Worm (Caenorhabditis elegans): ENCODE results near the gene F54C8.6.
A peak's percentile ranks its signal among the peaks of the same experiment; 100 is the strongest.

The F54C8.6 gene

DNA sequence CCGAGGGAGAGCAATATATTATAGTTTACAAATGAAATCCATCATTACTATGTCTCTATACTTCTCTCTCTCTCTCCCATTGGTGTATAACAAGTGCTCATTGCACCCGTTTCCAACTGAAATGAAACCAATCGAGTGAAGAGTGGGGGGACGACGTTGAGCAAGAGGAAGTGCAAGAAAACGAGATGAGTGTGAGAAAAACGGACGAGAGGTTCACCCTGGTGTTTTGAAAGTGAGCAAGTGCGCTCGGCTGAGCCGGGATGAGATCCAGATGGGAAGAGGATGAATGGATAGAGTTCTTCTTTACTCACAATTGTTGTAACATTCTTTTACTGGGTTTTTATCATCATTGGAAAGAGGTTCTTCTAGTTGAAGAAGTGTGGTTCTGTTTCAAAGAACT is 34.0 kb upstream of the F54C8.6 start (continued):
- no peak for TF ChIP-seq ceh-16 (tag; optimal IDR thresholded peaks at IDR 0.05)
- TF ChIP-seq lsy-2 (tag; optimal IDR thresholded peaks at IDR 0.05) = peak in 1 of 2 experiments; percentile 56
- TF ChIP-seq C34F6.9 (tag; optimal IDR thresholded peaks at IDR 0.05) = peak; percentile 46
- peak; percentile 63 for TF ChIP-seq nhr-129 (tag; optimal IDR thresholded peaks at IDR 0.05)
- no peak for TF ChIP-seq ZK546.5 (tag; optimal IDR thresholded peaks at IDR 0.05)
- no peak for TF ChIP-seq nhr-6 (tag; optimal IDR thresholded peaks at IDR 0.05)
- TF ChIP-seq nhr-21 (tag; optimal IDR thresholded peaks at IDR 0.05) = no peak
- no peak for TF ChIP-seq aly-2 (tag; optimal IDR thresholded peaks at IDR 0.05)
- TF ChIP-seq dmd-4 (tag; optimal IDR thresholded peaks at IDR 0.05) = no peak
- TF ChIP-seq lin-39 (tag; optimal IDR thresholded peaks at IDR 0.05) = no peak
- TF ChIP-seq nhr-23 (tag; optimal IDR thresholded peaks at IDR 0.05) = no peak
- TF ChIP-seq ztf-11 (tag; optimal IDR thresholded peaks at IDR 0.05) = no peak
- TF ChIP-seq lin-13 (GFP tag; optimal IDR thresholded peaks at IDR 0.05) = no peak

DNA sequence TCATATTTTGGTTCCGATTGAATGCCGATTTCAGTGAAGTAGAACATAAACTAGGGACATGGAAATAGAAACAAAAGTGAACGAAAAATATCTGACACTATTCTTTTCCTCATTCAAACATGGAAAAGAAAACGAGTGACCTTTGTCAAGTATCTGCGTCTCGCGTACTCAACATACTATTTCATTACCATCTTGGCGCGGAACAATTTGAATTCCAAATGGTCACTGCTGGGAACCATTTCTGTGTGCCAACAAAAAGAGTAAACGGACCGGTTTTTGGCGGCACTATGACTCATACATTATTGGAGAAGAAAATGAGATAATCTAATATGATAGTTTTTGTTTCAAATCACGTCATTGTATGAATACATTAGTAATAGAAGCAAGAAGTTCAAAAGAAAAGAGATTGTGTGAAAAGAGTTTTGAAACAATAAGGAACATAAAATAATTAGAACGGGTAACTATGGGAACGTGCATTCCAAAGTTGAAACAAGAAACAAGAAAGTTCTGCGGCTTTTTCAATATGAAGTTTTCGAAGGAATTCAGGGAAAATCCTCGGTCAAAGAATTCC is 32.8 kb upstream of the F54C8.6 start:
- no peak for TF ChIP-seq nhr-237 (tag; optimal IDR thresholded peaks at IDR 0.05)
- TF ChIP-seq sma-3 (GFP tag; optimal IDR thresholded peaks at IDR 0.05) = no peak
- TF ChIP-seq sma-9 (GFP tag; optimal IDR thresholded peaks at IDR 0.05) = no peak
- no peak for TF ChIP-seq sma-9 (tag; optimal IDR thresholded peaks at IDR 0.05)
- no peak for TF ChIP-seq mbf-1 (tag; optimal IDR thresholded peaks at IDR 0.05)
- no peak for TF ChIP-seq elt-1 (tag; optimal IDR thresholded peaks at IDR 0.05)
- TF ChIP-seq R02D3.7 (tag; optimal IDR thresholded peaks at IDR 0.05) = no peak
- TF ChIP-seq alr-1 (tag; optimal IDR thresholded peaks at IDR 0.05) = no peak
- TF ChIP-seq peb-1 (tag; optimal IDR thresholded peaks at IDR 0.05) = no peak
- no peak for TF ChIP-seq ztf-4 (tag; optimal IDR thresholded peaks at IDR 0.05)
- no peak for TF ChIP-seq lsy-2 (tag; optimal IDR thresholded peaks at IDR 0.05)
- no peak for TF ChIP-seq nhr-21 (tag; optimal IDR thresholded peaks at IDR 0.05)
- peak; percentile 48 for TF ChIP-seq fos-1 (tag; optimal IDR thresholded peaks at IDR 0.05)
- TF ChIP-seq elt-3 (tag; optimal IDR thresholded peaks at IDR 0.05) = no peak
- peak; percentile 13 for TF ChIP-seq C34F6.9 (tag; optimal IDR thresholded peaks at IDR 0.05)
- no peak for TF ChIP-seq F13H6.1 (tag; optimal IDR thresholded peaks at IDR 0.05)
- TF ChIP-seq ztf-1 (GFP tag; conservative IDR thresholded peaks at IDR 0.05) = no peak
- TF ChIP-seq lin-13 (GFP tag; optimal IDR thresholded peaks at IDR 0.05) = no peak
- TF ChIP-seq nhr-129 (tag; optimal IDR thresholded peaks at IDR 0.05) = peak; percentile 29
- TF ChIP-seq aly-2 (tag; optimal IDR thresholded peaks at IDR 0.05) = no peak
- no peak for TF ChIP-seq ztf-11 (tag; optimal IDR thresholded peaks at IDR 0.05)
- no peak for TF ChIP-seq mab-5 (tag; optimal IDR thresholded peaks at IDR 0.05)
- no peak for TF ChIP-seq nhr-25 (tag; optimal IDR thresholded peaks at IDR 0.05)

DNA sequence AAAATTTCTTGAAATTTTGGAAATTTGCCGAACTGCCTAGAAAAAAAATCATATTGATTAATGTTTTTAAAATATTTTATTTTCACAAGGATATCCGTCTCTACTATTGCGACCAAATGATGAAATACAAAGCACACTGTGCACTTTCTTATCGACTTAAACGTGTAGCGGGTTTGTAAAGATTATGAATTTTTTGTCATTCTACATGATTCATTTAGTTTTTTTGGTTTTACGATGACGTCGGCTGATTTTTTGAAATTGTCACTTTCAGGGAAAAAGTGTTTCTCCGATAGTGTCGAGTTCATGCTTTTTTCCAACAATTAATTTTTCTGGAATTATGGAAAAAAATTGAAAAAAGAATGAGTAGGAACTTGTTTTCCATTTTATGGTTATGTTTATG is 26.8 kb upstream of the F54C8.6 start:
- TF ChIP-seq elt-3 (tag; optimal IDR thresholded peaks at IDR 0.05) (no peak), fos-1 (tag; optimal IDR thresholded peaks at IDR 0.05) (peak; percentile 81)

DNA sequence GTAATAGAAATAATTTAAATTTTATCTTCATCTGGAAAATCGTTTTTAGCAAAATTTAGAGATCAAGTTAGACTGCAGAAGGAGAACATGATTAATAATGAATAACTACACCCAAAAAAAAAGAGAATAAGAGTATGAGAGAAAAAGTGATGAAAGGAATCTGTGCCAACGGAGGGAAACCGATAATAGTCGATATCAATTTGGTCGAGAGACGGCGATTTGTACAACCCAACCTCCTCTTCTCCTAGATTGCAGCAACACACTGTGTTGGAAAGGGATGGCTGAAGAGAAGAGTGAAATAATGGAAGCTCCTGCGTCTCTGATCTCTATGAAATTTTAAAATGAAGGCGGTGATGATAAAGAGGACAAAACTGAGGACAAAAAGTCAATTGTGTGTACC is 24.8 kb upstream of the F54C8.6 start:
- TF ChIP-seq peb-1 (tag; optimal IDR thresholded peaks at IDR 0.05) (no peak), sma-3 (GFP tag; optimal IDR thresholded peaks at IDR 0.05) (peak; percentile 47), snpc-4 (tag; optimal IDR thresholded peaks at IDR 0.05) (no peak), sma-9 (GFP tag; optimal IDR thresholded peaks at IDR 0.05) (peak; percentile 21), sma-9 (tag; optimal IDR thresholded peaks at IDR 0.05) (no peak), fos-1 (tag; optimal IDR thresholded peaks at IDR 0.05) (peak; percentile 91), crh-2 (tag; optimal IDR thresholded peaks at IDR 0.05) (peak; percentile 48), nhr-10 (tag; optimal IDR thresholded peaks at IDR 0.05) (no peak)

DNA sequence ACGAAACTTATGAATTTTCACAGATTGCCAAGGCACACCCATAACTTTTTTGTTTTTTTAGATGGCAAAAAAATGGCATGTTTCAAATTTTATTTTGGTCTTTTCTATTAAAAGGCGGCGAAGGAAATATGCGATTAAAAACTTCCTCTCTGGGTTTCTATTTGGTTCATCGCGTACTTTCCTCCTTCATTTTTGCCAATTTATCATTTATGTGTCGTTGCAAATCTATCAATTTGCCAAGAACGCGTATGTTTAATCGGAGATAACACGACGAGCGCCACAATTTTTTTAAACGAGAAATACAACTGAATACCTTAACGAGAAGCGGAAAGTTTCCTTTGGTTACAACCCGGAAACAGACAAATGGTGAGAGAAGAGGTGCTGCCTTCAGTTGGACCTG is 22.7 kb upstream of the F54C8.6 start:
- TF ChIP-seq fos-1 (tag; optimal IDR thresholded peaks at IDR 0.05) = peak; percentile 63
- no peak for TF ChIP-seq unc-55 (GFP tag; optimal IDR thresholded peaks at IDR 0.05)
- no peak for TF ChIP-seq ztf-4 (tag; optimal IDR thresholded peaks at IDR 0.05)
- no peak for TF ChIP-seq sma-9 (GFP tag; optimal IDR thresholded peaks at IDR 0.05)
- no peak for TF ChIP-seq sma-9 (tag; optimal IDR thresholded peaks at IDR 0.05)

DNA sequence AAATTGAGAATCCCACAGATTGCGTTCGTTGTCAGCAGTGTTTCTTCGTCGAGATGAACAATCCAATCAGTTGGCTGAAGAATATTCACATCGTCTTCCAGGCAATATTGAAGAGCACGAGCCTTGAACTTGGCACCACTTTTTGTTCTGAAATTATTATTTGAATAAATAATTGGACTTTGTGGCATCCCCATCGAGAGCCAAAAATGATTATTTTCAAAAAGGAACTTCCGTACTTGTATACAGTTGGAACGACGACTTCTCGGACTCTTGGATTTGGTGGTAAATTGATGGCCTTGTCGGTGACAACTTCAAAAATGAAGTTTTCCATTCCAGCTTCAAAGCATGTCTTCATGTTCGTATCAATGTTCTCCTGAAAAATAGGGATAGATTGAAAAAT is 22.3 kb upstream of the F54C8.6 start:
- TF ChIP-seq nhr-23 (tag; optimal IDR thresholded peaks at IDR 0.05) (no peak), nhr-6 (tag; optimal IDR thresholded peaks at IDR 0.05) (no peak), nhr-12 (tag; optimal IDR thresholded peaks at IDR 0.05) (no peak), nhr-21 (tag; optimal IDR thresholded peaks at IDR 0.05) (no peak), lin-13 (GFP tag; optimal IDR thresholded peaks at IDR 0.05) (no peak), ztf-1 (GFP tag; conservative IDR thresholded peaks at IDR 0.05) (no peak), elt-3 (tag; optimal IDR thresholded peaks at IDR 0.05) (no peak), aly-2 (tag; optimal IDR thresholded peaks at IDR 0.05) (no peak)
